Fruit fly (Drosophila melanogaster): Measurements from ENCODE around the gene pcx.

DNA sequence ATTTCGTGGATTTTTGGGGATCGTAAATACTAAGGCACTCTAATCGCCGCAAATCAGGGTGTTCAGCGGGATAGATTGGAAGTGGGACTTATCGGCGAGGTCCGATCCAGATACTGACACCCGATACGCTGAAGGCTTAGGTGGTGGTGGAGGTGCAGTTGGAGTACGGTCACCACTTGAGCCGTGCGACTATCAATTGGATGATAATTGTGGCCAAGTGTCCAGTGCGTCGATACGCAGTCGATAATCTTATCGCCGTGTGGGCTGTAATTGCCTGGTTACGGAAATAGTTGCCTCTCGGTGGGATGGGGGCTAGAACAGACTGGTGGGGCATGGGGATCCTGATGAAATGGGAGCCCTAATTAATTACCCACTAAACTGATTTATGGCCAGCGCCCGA lies 25.8 kb upstream of the pcx start:
- no peak for TF ChIP-seq EcR (GFP tag; optimal IDR thresholded peaks at IDR 0.05)
- TF ChIP-seq usp (GFP tag; optimal IDR thresholded peaks at IDR 0.05) = no peak
- no peak for TF ChIP-seq pan (optimal IDR thresholded peaks at IDR 0.05)
- TF ChIP-seq psq (optimal IDR thresholded peaks at IDR 0.05) = no peak
- TF ChIP-seq CG8478 (optimal IDR thresholded peaks at IDR 0.05) = no peak
- no peak for TF ChIP-seq Dll (optimal IDR thresholded peaks at IDR 0.05)

Measured in whole organism.